Worm (Caenorhabditis elegans): ENCODE measurements around the gene pig-1.

DNA sequence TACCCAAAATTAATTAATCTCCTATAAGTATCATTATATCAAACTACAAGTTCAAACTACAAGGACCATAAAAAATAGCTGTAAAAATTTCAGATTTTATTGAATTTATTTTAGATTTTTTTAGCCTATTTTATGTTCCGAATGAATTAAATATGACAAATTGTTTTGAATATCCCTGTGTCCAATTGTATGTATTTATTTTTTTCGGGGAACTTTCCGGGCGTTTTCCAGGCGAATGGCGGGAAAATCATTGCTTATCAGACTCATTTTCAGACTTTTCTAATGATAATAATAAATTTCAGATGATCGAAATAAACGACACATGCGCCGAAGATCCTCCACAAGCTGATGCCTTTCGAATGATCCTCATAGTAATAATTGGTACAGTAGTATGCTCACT lies 28.7 kb upstream of the pig-1 start, which contains the start of gene F56A11.4:
- TF ChIP-seq eyg-1 (tag; optimal IDR thresholded peaks at IDR 0.05) (no peak), hlh-8 (tag; optimal IDR thresholded peaks at IDR 0.05) (no peak), dve-1 (tag; optimal IDR thresholded peaks at IDR 0.05) (no peak), fkh-10 (GFP tag; optimal IDR thresholded peaks at IDR 0.05) (no peak), pqm-1 (tag; optimal IDR thresholded peaks at IDR 0.05) (no peak), fax-1 (tag; optimal IDR thresholded peaks at IDR 0.05) (no peak), lin-11 (tag; optimal IDR thresholded peaks at IDR 0.05) (no peak), elt-2 (tag; optimal IDR thresholded peaks at IDR 0.05) (no peak), ref-2 (tag; optimal IDR thresholded peaks at IDR 0.05) (no peak), ceh-19 (GFP tag; optimal IDR thresholded peaks at IDR 0.05) (no peak), ceh-30 (tag; optimal IDR thresholded peaks at IDR 0.05) (no peak), nhr-232 (tag; optimal IDR thresholded peaks at IDR 0.05) (no peak)

Measured in whole organism, late embryonic.